Worm (Caenorhabditis elegans) whole organism, late embryonic: ENCODE data around the gene T19C4.1.

Experiments used
- hlh-30 ChIP-seq: sonication (generic microtip); optimal IDR thresholded peaks from 2 replicates; lab custom pipeline; 2017; ENCODE audit warnings: antibody characterized with exemption, missing genetic modification characterization, missing compliant biosample characterization; ENCODE audit not compliant: insufficient read depth
- npax-4 ChIP-seq: sonication (generic microtip); optimal IDR thresholded peaks from 2 replicates; lab custom pipeline; 2016; ENCODE audit warnings: missing genetic modification characterization, missing compliant biosample characterization

ce11 chrV:11157947-11158346 lies 8.4 kb downstream of the T19C4.1 start, which contains the start of gene srg-42:
- TF ChIP-seq npax-4 (tag; lab: Kevin White, UChicago) (no peak), hlh-30 (tag; lab: Kevin White, UChicago) (no peak)
